Worm (Caenorhabditis elegans) whole organism, L2 larva: ENCODE measurements around the gene ttr-37.

Source experiments
- C34F6.9 ChIP-seq: fragments of 150-350 bp; optimal IDR thresholded peaks from 2 replicates; lab custom pipeline; 2014; ENCODE audit warnings: missing biosample characterization, missing genetic modification characterization
- R02D3.7 ChIP-seq: fragments of 150-350 bp; optimal IDR thresholded peaks from 2 replicates; lab custom pipeline; 2014; ENCODE audit warnings: missing biosample characterization, missing genetic modification characterization
- elt-3 ChIP-seq: sonication (generic microtip); optimal IDR thresholded peaks from 2 replicates; lab custom pipeline; 2017; ENCODE audit warnings: missing biosample characterization, missing genetic modification characterization
- fos-1 ChIP-seq: fragments of 150-350 bp; optimal IDR thresholded peaks from 2 replicates; lab custom pipeline; 2014; ENCODE audit warnings: missing biosample characterization, missing genetic modification characterization
- lin-39 ChIP-seq: fragments of 150-350 bp; optimal IDR thresholded peaks from 2 replicates; lab custom pipeline; 2014; ENCODE audit warnings: missing biosample characterization, missing genetic modification reagents, missing genetic modification characterization
- lsy-2 ChIP-seq, 2 experiments: fragments of 150-350 bp in 1 of 2; sonication (generic microtip) in 1 of 2; optimal IDR thresholded peaks; 2 replicates each; lab custom pipeline; 2014 to 2017; ENCODE audit warnings: missing biosample characterization in 2 of 2, missing genetic modification characterization in 2 of 2
- mdl-1 ChIP-seq, 2 experiments: fragments of 150-350 bp in 1 of 2; sonication (generic microtip) in 1 of 2; optimal IDR thresholded peaks; 2 replicates each; lab custom pipeline; 2017; ENCODE audit warnings: missing biosample characterization in 2 of 2, missing genetic modification characterization in 2 of 2
- nhr-10 ChIP-seq: sonication (generic microtip); optimal IDR thresholded peaks from 2 replicates; lab custom pipeline; 2017; ENCODE audit warnings: missing biosample characterization, missing genetic modification characterization
- snpc-4 ChIP-seq: fragments of 150-350 bp; optimal IDR thresholded peaks from 2 replicates; lab custom pipeline; 2014; ENCODE audit warnings: missing biosample characterization, missing genetic modification characterization

ce11 chrX:1293471-1293870, 43.5 kb downstream of the ttr-37 start:
- TF ChIP-seq R02D3.7 (tag; lab: Kevin White, UChicago): no peak
- no peak for TF ChIP-seq lin-39 (tag; lab: Kevin White, UChicago)
- TF ChIP-seq mdl-1 (tag; optimal IDR thresholded peaks at IDR 0.05; lab: Kevin White, UChicago): no peak
- no peak for TF ChIP-seq snpc-4 (tag; lab: Kevin White, UChicago)
- TF ChIP-seq fos-1 (tag; lab: Kevin White, UChicago): no peak
- TF ChIP-seq lsy-2 (tag; optimal IDR thresholded peaks at IDR 0.05; lab: Kevin White, UChicago): no peak
- no peak for TF ChIP-seq elt-3
- no peak for TF ChIP-seq C34F6.9
- no peak for TF ChIP-seq nhr-10 (tag; lab: Kevin White, UChicago)
